Fruit fly (Drosophila melanogaster) whole organism, embryonic: ENCODE results near the gene Spn75F.
A peak's percentile ranks its signal among the peaks of the same experiment; 100 is the strongest.

Experiments
- ATbp ChIP-seq: fragments of 200-800 bp; sonication (Bioruptor generic); optimal IDR thresholded peaks from 2 replicates; lab custom pipeline; 2017; ENCODE audit warnings: missing biosample characterization, mild to moderate bottlenecking, missing genetic modification characterization, missing genetic modification reagents
- Bgb ChIP-seq: fragments of 200-800 bp; sonication (Bioruptor generic); IDR thresholded peaks from 2 replicates; pipeline ENCODE4 v1.3.6; 2022; ENCODE audit warnings: missing biosample characterization, missing genetic modification characterization; ENCODE audit not compliant: partially characterized antibody
- C15 ChIP-seq: fragments of 200-800 bp; sonication (Bioruptor generic); IDR thresholded peaks from 3 replicates; pipeline ENCODE4 v1.3.6; 2022; ENCODE audit warnings: missing biosample characterization, missing genetic modification characterization
- CG10462 ChIP-seq: fragments of 200-800 bp; sonication (Bioruptor generic); optimal IDR thresholded peaks from 2 replicates; lab custom pipeline; 2016; ENCODE audit warnings: missing biosample characterization, missing genetic modification characterization
- CG10979 ChIP-seq: fragments of 200-800 bp; sonication (Bioruptor generic); optimal IDR thresholded peaks from 2 replicates; lab custom pipeline; 2018; ENCODE audit warnings: missing biosample characterization, mild to moderate bottlenecking, missing genetic modification characterization, moderate library complexity
- CG11456 ChIP-seq: fragments of 200-800 bp; sonication (Bioruptor generic); IDR thresholded peaks from 3 replicates; pipeline ENCODE4 v1.3.6; 2022; ENCODE audit warnings: missing biosample characterization, missing genetic modification characterization
- CG11723 ChIP-seq: fragments of 200-800 bp; sonication (Bioruptor generic); optimal IDR thresholded peaks from 2 replicates; lab custom pipeline; 2017; ENCODE audit warnings: missing biosample characterization, mild to moderate bottlenecking, missing genetic modification characterization
- CG13123 ChIP-seq: fragments of 200-800 bp; sonication (Bioruptor generic); optimal IDR thresholded peaks from 2 replicates; lab custom pipeline; 2016; ENCODE audit warnings: missing biosample characterization, missing genetic modification characterization
- CG13296 ChIP-seq: fragments of 200-800 bp; sonication (Bioruptor generic); optimal IDR thresholded peaks from 3 replicates; lab custom pipeline; 2018; ENCODE audit warnings: missing biosample characterization, mild to moderate bottlenecking, missing genetic modification characterization
- CG13894 ChIP-seq: fragments of 200-800 bp; sonication (Bioruptor generic); optimal IDR thresholded peaks from 3 replicates; lab custom pipeline; 2018; ENCODE audit warnings: missing biosample characterization, mild to moderate bottlenecking, missing genetic modification characterization, moderate library complexity
- CG15479 ChIP-seq: fragments of 200-800 bp; sonication (Bioruptor generic); optimal IDR thresholded peaks from 3 replicates; lab custom pipeline; 2019; ENCODE audit warnings: missing biosample characterization, mild to moderate bottlenecking, missing genetic modification characterization, moderate library complexity
- CG17328 ChIP-seq: fragments of 200-800 bp; sonication (Bioruptor generic); IDR thresholded peaks from 2 replicates; pipeline ENCODE4 v1.3.6; 2022; ENCODE audit warnings: missing biosample characterization, missing genetic modification characterization
- CG17612 ChIP-seq: fragments of 200-800 bp; sonication (Bioruptor generic); IDR thresholded peaks from 2 replicates; pipeline ENCODE4 v1.3.6; 2022; ENCODE audit warnings: missing biosample characterization, missing genetic modification characterization
- CG18011 ChIP-seq: fragments of 200-800 bp; sonication (Bioruptor generic); optimal IDR thresholded peaks from 2 replicates; lab custom pipeline; 2017; ENCODE audit warnings: missing biosample characterization, missing genetic modification characterization, mild to moderate bottlenecking, moderate library complexity, missing genotype
- CG2199 ChIP-seq: fragments of 200-800 bp; sonication (Bioruptor generic); IDR thresholded peaks from 3 replicates; pipeline ENCODE4 v1.3.6; 2022; ENCODE audit warnings: missing biosample characterization, missing genetic modification characterization
- CG3407 ChIP-seq: fragments of 200-800 bp; sonication (Bioruptor generic); optimal IDR thresholded peaks from 2 replicates; lab custom pipeline; 2018; ENCODE audit warnings: missing biosample characterization, mild to moderate bottlenecking, missing genetic modification characterization
- CG3838 ChIP-seq: fragments of 200-800 bp; sonication (Bioruptor generic); optimal IDR thresholded peaks from 3 replicates; lab custom pipeline; 2016; ENCODE audit warnings: missing biosample characterization, missing genetic modification characterization
- CG43689 ChIP-seq: fragments of 200-800 bp; sonication (Bioruptor generic); IDR thresholded peaks from 2 replicates; pipeline ENCODE4 v1.3.6; 2022; ENCODE audit warnings: missing biosample characterization, missing genetic modification characterization
- CG4617 ChIP-seq: fragments of 200-800 bp; sonication (Bioruptor generic); optimal IDR thresholded peaks from 3 replicates; lab custom pipeline; 2016; ENCODE audit warnings: missing biosample characterization, missing genetic modification characterization, borderline replicate concordance
- CG4854 ChIP-seq: fragments of 200-800 bp; sonication (Bioruptor generic); optimal IDR thresholded peaks from 2 replicates; lab custom pipeline; 2016; ENCODE audit warnings: missing biosample characterization, missing genetic modification characterization, inconsistent platforms
- CG5180 ChIP-seq: fragments of 200-800 bp; sonication (Bioruptor generic); optimal IDR thresholded peaks from 3 replicates; lab custom pipeline; 2017; ENCODE audit warnings: missing biosample characterization, missing genetic modification characterization, mild to moderate bottlenecking, moderate library complexity, missing genetic modification reagents
- CG6272 ChIP-seq: fragments of 200-800 bp; sonication (Bioruptor generic); IDR thresholded peaks from 2 replicates; pipeline ENCODE4 v1.3.6; 2022; ENCODE audit warnings: missing biosample characterization, missing genetic modification characterization
- CG7928 ChIP-seq: fragments of 200-800 bp; sonication (Bioruptor generic); optimal IDR thresholded peaks from 2 replicates; lab custom pipeline; 2017; ENCODE audit warnings: missing biosample characterization, mild to moderate bottlenecking, missing genetic modification characterization
- CG8388 ChIP-seq: fragments of 200-800 bp; sonication (Bioruptor generic); optimal IDR thresholded peaks from 2 replicates; lab custom pipeline; 2019; ENCODE audit warnings: missing biosample characterization, mild to moderate bottlenecking, missing genetic modification characterization, moderate library complexity
- Camta ChIP-seq: fragments of 200-800 bp; sonication (Bioruptor generic); optimal IDR thresholded peaks from 2 replicates; lab custom pipeline; 2016; ENCODE audit warnings: missing biosample characterization, missing genetic modification characterization
- Chrac-16 ChIP-seq: fragments of 200-800 bp; sonication (Bioruptor generic); optimal IDR thresholded peaks from 3 replicates; lab custom pipeline; 2016; ENCODE audit warnings: missing biosample characterization, missing genetic modification characterization
- Ets97D ChIP-seq: fragments of 200-800 bp; sonication (Bioruptor generic); optimal IDR thresholded peaks from 3 replicates; lab custom pipeline; 2016; ENCODE audit warnings: missing biosample characterization, missing genetic modification characterization
- Gsc ChIP-seq: fragments of 200-800 bp; sonication (Bioruptor generic); IDR thresholded peaks from 2 replicates; pipeline ENCODE4 v1.3.6; 2022; ENCODE audit warnings: missing biosample characterization, missing genetic modification characterization
- HLH54F ChIP-seq: fragments of 200-800 bp; sonication (Bioruptor generic); optimal IDR thresholded peaks from 3 replicates; lab custom pipeline; 2016; ENCODE audit warnings: missing biosample characterization, missing genetic modification characterization
- HmgD ChIP-seq: fragments of 200-800 bp; sonication (Bioruptor generic); optimal IDR thresholded peaks from 3 replicates; lab custom pipeline; 2016; ENCODE audit warnings: missing biosample characterization, missing genetic modification characterization
- Hr3 ChIP-seq: fragments of 200-800 bp; sonication (Bioruptor generic); optimal IDR thresholded peaks from 3 replicates; lab custom pipeline; 2016; ENCODE audit warnings: missing biosample characterization, missing genetic modification characterization
- ab ChIP-seq: fragments of 200-800 bp; sonication (Bioruptor generic); optimal IDR thresholded peaks from 2 replicates; lab custom pipeline; 2016; ENCODE audit warnings: missing biosample characterization, missing genetic modification characterization
- caup ChIP-seq: fragments of 200-800 bp; sonication (Bioruptor generic); optimal IDR thresholded peaks from 3 replicates; lab custom pipeline; 2017; ENCODE audit warnings: missing biosample characterization, mild to moderate bottlenecking, missing genetic modification characterization, moderate library complexity; ENCODE audit not compliant: severe bottlenecking
- cg ChIP-seq: fragments of 200-800 bp; sonication (Bioruptor generic); optimal IDR thresholded peaks from 3 replicates; lab custom pipeline; 2019; ENCODE audit warnings: missing biosample characterization, mild to moderate bottlenecking, missing genetic modification characterization, moderate library complexity
- crp ChIP-seq, 2 experiments: fragments of 200-800 bp; sonication (Bioruptor generic); optimal IDR thresholded peaks; 2 replicates in 1 of 2; 3 replicates in 1 of 2; lab custom pipeline; 2017; ENCODE audit warnings: missing biosample characterization in 2 of 2, missing genetic modification characterization in 2 of 2, mild to moderate bottlenecking in 1 of 2, moderate library complexity in 1 of 2
- dati ChIP-seq: fragments of 200-800 bp; sonication (Bioruptor generic); IDR thresholded peaks from 2 replicates; pipeline ENCODE4 v1.3.6; 2022; ENCODE audit warnings: missing biosample characterization, missing genetic modification characterization
- dimm ChIP-seq: fragments of 200-800 bp; sonication (Bioruptor generic); IDR thresholded peaks from 2 replicates; pipeline ENCODE4 v1.3.6; 2022; ENCODE audit warnings: missing biosample characterization, missing genetic modification characterization
- grau ChIP-seq: fragments of 200-800 bp; optimal IDR thresholded peaks from 3 replicates; lab custom pipeline; 2019; ENCODE audit warnings: missing biosample characterization, mild to moderate bottlenecking, missing genetic modification characterization, moderate library complexity
- ken ChIP-seq: fragments of 200-800 bp; sonication (Bioruptor generic); IDR thresholded peaks from 3 replicates; pipeline ENCODE4 v1.3.6; 2022; ENCODE audit warnings: missing biosample characterization, missing genetic modification characterization
- mam ChIP-seq: fragments of 200-800 bp; sonication (Bioruptor generic); optimal IDR thresholded peaks from 3 replicates; lab custom pipeline; 2016; ENCODE audit warnings: missing biosample characterization, missing genetic modification characterization
- nerfin-1 ChIP-seq: fragments of 200-800 bp; sonication (Bioruptor generic); optimal IDR thresholded peaks from 3 replicates; lab custom pipeline; 2019; ENCODE audit warnings: missing biosample characterization, mild to moderate bottlenecking, missing genetic modification characterization, moderate library complexity
- onecut ChIP-seq: fragments of 200-800 bp; sonication (Bioruptor generic); IDR thresholded peaks from 2 replicates; pipeline ENCODE4 v1.3.6; 2022; ENCODE audit warnings: missing biosample characterization, missing genetic modification characterization
- pnt ChIP-seq: fragments of 200-800 bp; sonication (Bioruptor generic); optimal IDR thresholded peaks from 3 replicates; lab custom pipeline; 2016; ENCODE audit warnings: missing biosample characterization, missing genetic modification characterization
- pros ChIP-seq: fragments of 200-800 bp; sonication (Bioruptor generic); optimal IDR thresholded peaks from 3 replicates; lab custom pipeline; 2019; ENCODE audit warnings: missing biosample characterization, mild to moderate bottlenecking, missing genetic modification characterization, moderate library complexity
- rib ChIP-seq: fragments of 200-800 bp; sonication (Bioruptor generic); IDR thresholded peaks from 2 replicates; pipeline ENCODE4 v1.3.6; 2022; ENCODE audit warnings: missing biosample characterization, missing genetic modification characterization
- run ChIP-seq: fragments of 200-800 bp; sonication (Bioruptor generic); optimal IDR thresholded peaks from 3 replicates; lab custom pipeline; 2018; ENCODE audit warnings: missing biosample characterization, mild to moderate bottlenecking, missing genetic modification characterization
- seq ChIP-seq: fragments of 200-800 bp; sonication (Bioruptor generic); IDR thresholded peaks from 2 replicates; pipeline ENCODE4 v1.3.6; 2022; ENCODE audit warnings: missing biosample characterization, missing genetic modification characterization
- ttk ChIP-seq: fragments of 200-800 bp; sonication (Bioruptor generic); IDR thresholded peaks from 2 replicates; pipeline ENCODE4 v2.1.2; 2022; ENCODE audit warnings: missing biosample characterization, missing genetic modification characterization
- vnd ChIP-seq: fragments of 200-800 bp; sonication (Bioruptor generic); IDR thresholded peaks from 3 replicates; pipeline ENCODE4 v1.3.6; 2022; ENCODE audit warnings: missing biosample characterization, missing genetic modification characterization; ENCODE audit not compliant: partially characterized antibody
- vvl ChIP-seq: fragments of 200-800 bp; sonication (Bioruptor generic); IDR thresholded peaks from 2 replicates; pipeline ENCODE4 v1.3.6; 2022; ENCODE audit warnings: missing biosample characterization, missing genetic modification characterization

Gene Spn75F

DNA sequence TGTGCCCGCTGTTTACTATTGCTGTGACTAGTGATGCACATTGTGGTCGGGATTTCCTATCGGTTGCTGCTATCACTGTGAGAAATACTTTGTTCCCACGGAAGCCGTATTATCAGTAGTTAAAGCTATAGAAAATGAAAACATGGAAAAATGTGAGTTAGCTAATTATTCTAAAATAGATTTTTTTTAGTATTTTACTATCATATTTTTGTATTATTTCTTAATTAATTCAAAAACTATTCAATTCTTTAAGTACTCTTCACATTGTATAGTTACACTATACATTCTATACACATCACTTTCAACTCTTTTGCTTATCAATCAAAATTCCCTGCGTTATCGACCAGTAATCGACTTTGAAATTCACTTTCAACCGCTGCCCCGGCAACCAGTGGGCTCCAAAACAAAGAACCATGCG lies 31.8 kb downstream of the Spn75F start, which contains the start of the genes Naxd and CG14079 (continued):
- TF ChIP-seq ttk (peak; percentile 48), CG10979 (tag; lab: Kevin White, UChicago) (peak; percentile 57), CG17328 (GFP tag; lab: Robert Waterston, UW) (no peak; the same call in 1 of the 2 replicates), CG4617 (peak; percentile 46), CG13296 (no peak), cg (GFP tag; lab: Kevin White, UChicago) (no peak), CG10462 (GFP tag; lab: Kevin White, UChicago) (no peak), CG8388 (peak; percentile 66), nerfin-1 (tag; lab: Kevin White, UChicago) (no peak), CG43689 (GFP tag; lab: Robert Waterston, UW) (0 out of 2 replicates have a peak, but pooled peaks have one; percentile 38), CG4854 (GFP tag; lab: Kevin White, UChicago) (no peak), HmgD (GFP tag; lab: Kevin White, UChicago) (no peak), CG15479 (GFP tag; lab: Kevin White, UChicago) (no peak), grau (tag; lab: Kevin White, UChicago) (peak; percentile 78), C15 (GFP tag; lab: Robert Waterston, UW) (no peak), CG13894 (no peak), CG5180 (GFP tag; lab: Kevin White, UChicago) (no peak), HLH54F (GFP tag; lab: Kevin White, UChicago) (peak; percentile 36), Chrac-16 (GFP tag; lab: Kevin White, UChicago) (peak; percentile 69), ab (no peak), pnt (GFP tag; lab: Kevin White, UChicago) (no peak), Camta (GFP tag; lab: Kevin White, UChicago) (no peak), caup (GFP tag; lab: Kevin White, UChicago) (peak; percentile 23), CG2199 (no peak), seq (GFP tag; lab: Robert Waterston, UW) (0 out of 2 replicates have a peak, but pooled peaks have one; percentile 12), vnd (GFP tag; lab: Robert Waterston, UW) (0 out of 3 replicates have a peak, but pooled peaks have one; percentile 26), run (tag; lab: Kevin White, UChicago) (no peak), pros (GFP tag; lab: Kevin White, UChicago) (no peak), Bgb (GFP tag; lab: Robert Waterston, UW) (peak; percentile 31; the same call in 1 of the 2 replicates), CG11456 (GFP tag; lab: Robert Waterston, UW) (peak; percentile 73; the same call in 2 of the 3 replicates), mam (GFP tag; lab: Kevin White, UChicago) (peak; percentile 50), crp (GFP tag; optimal IDR thresholded peaks at IDR 0.05; lab: Kevin White, UChicago) (no peak), CG7928 (GFP tag; lab: Kevin White, UChicago) (peak; percentile 0), Gsc (GFP tag; lab: Robert Waterston, UW) (no peak), vvl (GFP tag; lab: Robert Waterston, UW) (no peak; the same call in 1 of the 2 replicates), CG6272 (GFP tag; lab: Robert Waterston, UW) (no peak), Ets97D (GFP tag; lab: Kevin White, UChicago) (peak; percentile 22), CG11723 (no peak), onecut (GFP tag; lab: Robert Waterston, UW) (no peak), Hr3 (GFP tag; lab: Kevin White, UChicago) (peak; percentile 73), CG18011 (GFP tag; lab: Kevin White, UChicago) (peak; percentile 28), dati (GFP tag; lab: Robert Waterston, UW) (no peak), rib (0 out of 2 replicates have a peak, but pooled peaks have one; percentile 26), CG3838 (no peak), CG13123 (peak; percentile 24), ATbp (GFP tag; lab: Kevin White, UChicago) (peak; percentile 63), CG3407 (GFP tag; lab: Kevin White, UChicago) (peak; percentile 41), CG17612 (GFP tag; lab: Robert Waterston, UW) (no peak), dimm (GFP tag; lab: Robert Waterston, UW) (0 out of 2 replicates have a peak, but pooled peaks have one; percentile 25), ken (GFP tag; lab: Robert Waterston, UW) (peak; percentile 76)
